Fruit fly (Drosophila melanogaster) whole organism, embryonic: ENCODE results near the gene Cpr67Fb.

Experiments used
- Atf6 ChIP-seq: fragments of 200-800 bp; sonication (Bioruptor generic); IDR thresholded peaks from 2 replicates; pipeline ENCODE4 v1.3.6; 2022; ENCODE audit warnings: missing biosample characterization, missing genetic modification characterization
- Awh ChIP-seq: fragments of 200-800 bp; sonication (Bioruptor generic); IDR thresholded peaks from 2 replicates; pipeline ENCODE4, ENCODE4 v1.3.6; 2022; ENCODE audit warnings: missing biosample characterization, missing genetic modification characterization
- Bgb ChIP-seq: fragments of 200-800 bp; sonication (Bioruptor generic); IDR thresholded peaks from 2 replicates; pipeline ENCODE4 v1.3.6; 2022; ENCODE audit warnings: missing biosample characterization, missing genetic modification characterization; ENCODE audit not compliant: partially characterized antibody
- CG10267 ChIP-seq: fragments of 200-800 bp; sonication (Bioruptor generic); optimal IDR thresholded peaks from 2 replicates; lab custom pipeline; 2018; ENCODE audit warnings: missing biosample characterization, mild to moderate bottlenecking, missing genetic modification characterization, moderate library complexity
- CG11093 ChIP-seq: fragments of 200-800 bp; sonication (Bioruptor generic); IDR thresholded peaks from 3 replicates; pipeline ENCODE4 v1.3.6; 2022; ENCODE audit warnings: missing biosample characterization, missing genetic modification characterization
- CG12219 ChIP-seq: fragments of 200-800 bp; sonication (Bioruptor generic); optimal IDR thresholded peaks from 3 replicates; lab custom pipeline; 2018; ENCODE audit warnings: missing biosample characterization, mild to moderate bottlenecking, missing genetic modification characterization
- CG12659 ChIP-seq: fragments of 200-800 bp; sonication (Bioruptor generic); optimal IDR thresholded peaks from 3 replicates; lab custom pipeline; 2017; ENCODE audit warnings: mild to moderate bottlenecking, missing biosample characterization, missing genetic modification reagents, missing genetic modification characterization
- CG13424 ChIP-seq: fragments of 200-800 bp; sonication (Bioruptor generic); optimal IDR thresholded peaks from 2 replicates; lab custom pipeline; 2019; ENCODE audit warnings: missing biosample characterization, mild to moderate bottlenecking, missing genetic modification characterization, moderate library complexity
- CG14667 ChIP-seq: fragments of 200-800 bp; sonication (Bioruptor generic); IDR thresholded peaks from 2 replicates; pipeline ENCODE4 v1.3.6; 2022; ENCODE audit warnings: missing biosample characterization, missing genetic modification characterization
- CG15269 ChIP-seq: fragments of 200-800 bp; sonication (Bioruptor generic); optimal IDR thresholded peaks from 2 replicates; lab custom pipeline; 2018; ENCODE audit warnings: missing biosample characterization, mild to moderate bottlenecking, missing genetic modification characterization, moderate library complexity
- CG17186 ChIP-seq: fragments of 200-800 bp; sonication (Bioruptor generic); optimal IDR thresholded peaks from 3 replicates; lab custom pipeline; 2017; ENCODE audit warnings: missing biosample characterization, missing genetic modification reagents, missing genetic modification characterization
- CG17612 ChIP-seq: fragments of 200-800 bp; sonication (Bioruptor generic); IDR thresholded peaks from 2 replicates; pipeline ENCODE4 v1.3.6; 2022; ENCODE audit warnings: missing biosample characterization, missing genetic modification characterization
- CG32532 ChIP-seq: fragments of 200-800 bp; sonication (Bioruptor generic); IDR thresholded peaks from 2 replicates; pipeline ENCODE4 v1.3.6; 2022; ENCODE audit warnings: missing biosample characterization, missing genetic modification characterization
- CG3847 ChIP-seq: fragments of 200-800 bp; sonication (Bioruptor generic); IDR thresholded peaks from 2 replicates; pipeline ENCODE4 v1.3.6; 2022; ENCODE audit warnings: missing biosample characterization, missing genetic modification characterization
- CG4328 ChIP-seq: fragments of 200-800 bp; sonication (Bioruptor generic); optimal IDR thresholded peaks from 3 replicates; lab custom pipeline; 2017; ENCODE audit warnings: missing biosample characterization, missing genetic modification reagents, missing genetic modification characterization
- CG4360 ChIP-seq: fragments of 200-800 bp; sonication (Bioruptor generic); IDR thresholded peaks from 2 replicates; pipeline ENCODE4 v1.3.6; 2022; ENCODE audit warnings: missing biosample characterization, missing genetic modification characterization
- CG43689 ChIP-seq: fragments of 200-800 bp; sonication (Bioruptor generic); IDR thresholded peaks from 2 replicates; pipeline ENCODE4 v1.3.6; 2022; ENCODE audit warnings: missing biosample characterization, missing genetic modification characterization
- CG4730 ChIP-seq: fragments of 200-800 bp; sonication (Bioruptor generic); IDR thresholded peaks from 2 replicates; pipeline ENCODE4 v1.3.6; 2022; ENCODE audit warnings: missing biosample characterization, missing genetic modification characterization
- CG7987 ChIP-seq: fragments of 200-800 bp; sonication (Bioruptor generic); optimal IDR thresholded peaks from 2 replicates; lab custom pipeline; 2018; ENCODE audit warnings: missing biosample characterization, mild to moderate bottlenecking, missing genetic modification characterization, moderate library complexity
- CG8089 ChIP-seq: fragments of 200-800 bp; sonication (Bioruptor generic); optimal IDR thresholded peaks from 3 replicates; lab custom pipeline; 2016; ENCODE audit warnings: missing biosample characterization, missing genetic modification characterization
- CG9797 ChIP-seq: fragments of 200-800 bp; sonication (Bioruptor generic); optimal IDR thresholded peaks from 3 replicates; lab custom pipeline; 2018; ENCODE audit warnings: missing biosample characterization, mild to moderate bottlenecking, missing genetic modification characterization
- Ets65A ChIP-seq: fragments of 200-800 bp; sonication (Bioruptor generic); peaks from one replicate; lab custom pipeline; 2016; ENCODE audit warnings: missing biosample characterization, missing genetic modification characterization
- Ets97D ChIP-seq: fragments of 200-800 bp; sonication (Bioruptor generic); optimal IDR thresholded peaks from 3 replicates; lab custom pipeline; 2016; ENCODE audit warnings: missing biosample characterization, missing genetic modification characterization
- Gug ChIP-seq: fragments of 200-800 bp; sonication (Bioruptor generic); IDR thresholded peaks from 4 replicates; pipeline ENCODE4 v1.3.6; 2022; ENCODE audit warnings: missing biosample characterization, missing genetic modification characterization
- HHEX ChIP-seq: fragments of 200-800 bp; sonication (Bioruptor generic); optimal IDR thresholded peaks from 3 replicates; lab custom pipeline; 2017; ENCODE audit warnings: missing biosample characterization, mild to moderate bottlenecking, missing genetic modification characterization, missing genetic modification reagents
- HmgZ ChIP-seq: fragments of 200-800 bp; sonication (Bioruptor generic); optimal IDR thresholded peaks from 2 replicates; lab custom pipeline; 2018; ENCODE audit warnings: missing biosample characterization, mild to moderate bottlenecking, missing genetic modification characterization
- MESR4 ChIP-seq: fragments of 200-800 bp; sonication (Bioruptor generic); optimal IDR thresholded peaks from 2 replicates; lab custom pipeline; 2018; ENCODE audit warnings: missing biosample characterization, mild to moderate bottlenecking, missing genetic modification characterization, moderate library complexity
- NC2α ChIP-seq: fragments of 200-800 bp; sonication (Bioruptor generic); optimal IDR thresholded peaks from 2 replicates; lab custom pipeline; 2016; ENCODE audit warnings: missing biosample characterization, missing genetic modification characterization
- Optix ChIP-seq: fragments of 200-800 bp; sonication (Bioruptor generic); IDR thresholded peaks from 3 replicates; pipeline ENCODE4 v1.3.6; 2022; ENCODE audit warnings: missing biosample characterization, missing genetic modification characterization
- Scr ChIP-seq: fragments of 200-800 bp; sonication (Bioruptor generic); IDR thresholded peaks from 2 replicates; pipeline ENCODE4 v1.3.6; 2022; ENCODE audit warnings: missing biosample characterization, missing genetic modification characterization; ENCODE audit not compliant: partially characterized antibody
- TFAM ChIP-seq: fragments of 200-800 bp; sonication (Bioruptor generic); optimal IDR thresholded peaks from 2 replicates; lab custom pipeline; 2017; ENCODE audit warnings: missing biosample characterization, missing genetic modification characterization, inconsistent platforms
- Vsx1 ChIP-seq: fragments of 200-800 bp; sonication (Bioruptor generic); optimal IDR thresholded peaks from 2 replicates; lab custom pipeline; 2017; ENCODE audit warnings: missing biosample characterization, mild to moderate bottlenecking, missing genetic modification characterization, missing genetic modification reagents
- amos ChIP-seq: fragments of 200-800 bp; sonication (Bioruptor generic); IDR thresholded peaks from 2 replicates; pipeline ENCODE4 v1.3.6; 2022; ENCODE audit warnings: missing biosample characterization, missing genetic modification characterization; ENCODE audit not compliant: partially characterized antibody
- ase ChIP-seq: fragments of 200-800 bp; sonication (Bioruptor generic); IDR thresholded peaks from 3 replicates; pipeline ENCODE4 v1.3.6; 2022; ENCODE audit warnings: missing biosample characterization, missing genetic modification characterization
- cad ChIP-seq: fragments of >200 bp; optimal IDR thresholded peaks from 2 replicates; lab custom pipeline; 2017; ENCODE audit warnings: missing biosample characterization, missing genetic modification characterization
- dmrt99B ChIP-seq: fragments of 200-800 bp; sonication (Bioruptor generic); optimal IDR thresholded peaks from 2 replicates; lab custom pipeline; 2018; ENCODE audit warnings: missing biosample characterization, mild to moderate bottlenecking, missing genetic modification characterization, moderate library complexity
- gce ChIP-seq: fragments of 200-800 bp; sonication (Bioruptor generic); IDR thresholded peaks from 3 replicates; pipeline ENCODE4 v1.3.6; 2022; ENCODE audit warnings: missing biosample characterization, missing genetic modification characterization
- gfzf ChIP-seq: fragments of 200-800 bp; sonication (Bioruptor generic); optimal IDR thresholded peaks from 2 replicates; lab custom pipeline; 2016; ENCODE audit warnings: missing biosample characterization, mild to moderate bottlenecking, missing genetic modification characterization, moderate library complexity
- jumu ChIP-seq: fragments of 200-800 bp; sonication (Bioruptor generic); optimal IDR thresholded peaks from 3 replicates; lab custom pipeline; 2016; ENCODE audit warnings: missing biosample characterization, missing genetic modification characterization
- mirr ChIP-seq: fragments of 200-800 bp; sonication (Bioruptor generic); optimal IDR thresholded peaks from 3 replicates; lab custom pipeline; 2018; ENCODE audit warnings: missing biosample characterization, mild to moderate bottlenecking, missing genetic modification characterization
- mld ChIP-seq: fragments of 200-800 bp; sonication (Bioruptor generic); IDR thresholded peaks from 3 replicates; pipeline ENCODE4 v1.3.6; 2022; ENCODE audit warnings: missing biosample characterization, missing genetic modification characterization; ENCODE audit not compliant: partially characterized antibody
- oc ChIP-seq: fragments of 200-800 bp; sonication (Bioruptor generic); optimal IDR thresholded peaks from 2 replicates; lab custom pipeline; 2018; ENCODE audit warnings: missing biosample characterization, mild to moderate bottlenecking, missing genetic modification characterization, moderate library complexity
- pan ChIP-seq, 4 experiments: fragments of >200 bp in 3 of 4; fragments of 200-800 bp in 1 of 4; sonication (Bioruptor generic) in 1 of 4; optimal IDR thresholded peaks in 3 of 4; IDR thresholded peaks in 1 of 4; 2 replicates each; pipeline versions ENCODE4 v1.3.6 to Lab custom; 2017 to 2022; ENCODE audit warnings: missing biosample characterization in 2 of 4, missing genetic modification characterization in 2 of 4, mixed read lengths in 1 of 4
- pzg ChIP-seq: fragments of 200-800 bp; sonication (Bioruptor generic); optimal IDR thresholded peaks from 3 replicates; lab custom pipeline; 2018; ENCODE audit warnings: missing biosample characterization, mild to moderate bottlenecking, missing genetic modification characterization, moderate library complexity
- scrt ChIP-seq: fragments of 200-800 bp; sonication (Bioruptor generic); optimal IDR thresholded peaks from 2 replicates; lab custom pipeline; 2018; ENCODE audit warnings: missing biosample characterization, mild to moderate bottlenecking, missing genetic modification characterization, moderate library complexity
- sens-2 ChIP-seq: fragments of 200-800 bp; sonication (Bioruptor generic); IDR thresholded peaks from 2 replicates; pipeline ENCODE4 v1.3.6; 2022; ENCODE audit warnings: missing biosample characterization, missing genetic modification characterization
- stwl ChIP-seq: fragments of 200-800 bp; sonication (Bioruptor generic); optimal IDR thresholded peaks from 3 replicates; lab custom pipeline; 2018; ENCODE audit warnings: missing biosample characterization, mild to moderate bottlenecking, missing genetic modification characterization, moderate library complexity
- sug ChIP-seq: fragments of 200-800 bp; optimal IDR thresholded peaks from 2 replicates; lab custom pipeline; 2019; ENCODE audit warnings: missing biosample characterization, mild to moderate bottlenecking, missing genetic modification characterization, moderate library complexity
- zfh1 ChIP-seq: fragments of 200-800 bp; sonication (Bioruptor generic); IDR thresholded peaks from 3 replicates; pipeline ENCODE4 v1.3.6; 2022; ENCODE audit warnings: missing biosample characterization, missing genetic modification characterization

The Cpr67Fb gene

DNA sequence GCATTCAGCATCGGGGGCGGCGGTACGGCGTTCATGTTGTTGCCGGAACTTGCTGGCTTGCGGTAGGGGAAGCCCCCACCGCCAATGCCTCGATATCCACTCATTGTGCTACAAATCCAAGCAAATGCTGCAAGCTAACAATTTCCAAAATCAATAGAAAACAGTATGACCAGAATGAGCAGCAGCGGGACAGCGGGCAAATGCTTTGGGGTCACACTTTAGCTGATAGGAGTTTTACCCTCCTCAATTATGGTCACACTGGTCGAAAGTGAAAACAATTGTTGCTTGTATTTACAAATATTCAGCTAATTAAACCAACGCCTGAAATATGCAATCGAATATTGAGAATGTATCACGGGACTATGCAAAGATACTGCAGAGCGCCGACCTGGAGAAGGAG is 15.1 kb upstream of the Cpr67Fb start, which contains the start of the genes CG6418 and Blos4 (continued):
- TF ChIP-seq Bgb (GFP tag; lab: Robert Waterston, UW) (peak; percentile 56), cad (GFP tag; lab: Kevin White, UChicago) (no peak), CG12659 (peak; percentile 64), TFAM (GFP tag; lab: Kevin White, UChicago) (no peak), CG4360 (GFP tag; lab: Robert Waterston, UW) (no peak), NC2α (GFP tag; lab: Kevin White, UChicago) (no peak), CG13424 (tag; lab: Kevin White, UChicago) (no peak), CG32532 (GFP tag; lab: Robert Waterston, UW) (no peak), CG12219 (GFP tag; lab: Kevin White, UChicago) (no peak), scrt (GFP tag; lab: Kevin White, UChicago) (peak; percentile 85), CG43689 (GFP tag; lab: Robert Waterston, UW) (no peak), CG15269 (tag; lab: Kevin White, UChicago) (no peak), Ets65A (no peak), mld (no peak), Awh (GFP tag; lab: Robert Waterston, UW) (0 out of 2 replicates have a peak, but pooled peaks have one; percentile 7), HHEX (GFP tag; lab: Kevin White, UChicago) (no peak), Ets97D (GFP tag; lab: Kevin White, UChicago) (peak; percentile 5), CG7987 (GFP tag; lab: Kevin White, UChicago) (no peak), Scr (GFP tag; lab: Robert Waterston, UW) (peak; percentile 46; the same call in 1 of the 2 replicates), amos (peak; percentile 44; the same call in 1 of the 2 replicates), gce (GFP tag; lab: Robert Waterston, UW) (no peak), sens-2 (GFP tag; lab: Robert Waterston, UW) (no peak), sug (tag; lab: Kevin White, UChicago) (no peak), CG4328 (no peak), CG17186 (GFP tag; lab: Kevin White, UChicago) (peak; percentile 5), HmgZ (peak; percentile 46), jumu (GFP tag; lab: Kevin White, UChicago) (peak; percentile 2), dmrt99B (tag; lab: Kevin White, UChicago) (no peak), CG8089 (GFP tag; lab: Kevin White, UChicago) (no peak), CG10267 (tag; lab: Kevin White, UChicago) (peak; percentile 3), mirr (GFP tag; lab: Kevin White, UChicago) (no peak), ase (no peak), zfh1 (GFP tag; lab: Robert Waterston, UW) (no peak; the same call in 2 of the 3 replicates), Vsx1 (peak; percentile 88), oc (tag; lab: Kevin White, UChicago) (no peak), Gug (GFP tag; lab: Robert Waterston, UW) (no peak)

DNA sequence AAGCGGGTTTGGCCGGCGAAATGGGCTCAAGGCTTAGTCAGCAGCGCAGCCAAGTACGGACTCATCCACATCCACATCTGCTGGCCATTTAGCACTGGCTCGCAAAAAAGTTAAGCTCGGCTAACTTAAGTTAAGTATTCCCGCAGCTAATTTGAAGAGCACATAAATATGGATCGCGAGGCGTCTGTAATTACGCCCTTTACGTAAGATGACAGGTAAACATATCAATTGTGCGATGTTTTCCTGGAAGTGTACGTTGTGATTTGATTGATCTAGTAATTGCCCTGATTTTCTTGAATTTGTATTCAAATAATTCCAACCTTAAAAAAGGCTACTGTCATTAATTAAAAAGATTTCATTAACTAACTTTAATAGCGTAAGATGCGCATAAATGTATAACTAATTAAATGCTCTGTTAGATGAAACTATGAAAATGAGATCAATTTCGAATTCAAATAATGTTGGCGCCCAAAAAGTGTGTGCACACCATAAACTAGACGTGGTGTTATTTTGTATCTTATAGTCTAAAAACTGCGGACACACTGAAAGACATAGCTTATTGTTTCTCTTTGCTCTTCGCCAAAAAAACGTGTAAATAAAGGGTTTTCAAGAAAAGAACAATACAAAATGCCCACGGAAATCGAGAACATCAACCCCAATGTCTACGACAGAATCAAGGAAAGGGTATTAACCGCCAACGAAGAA is 11.5 kb upstream of the Cpr67Fb start, which contains the start of the genes CG6409 and galla-2:
TSS of gene CG6409 (minus strand) at position 51 of the 705 bp plus-strand sequence.
TSS of gene galla-2 (plus strand) at position 555 of the 705 bp plus-strand sequence.
- TF ChIP-seq MESR4 (GFP tag; lab: Kevin White, UChicago) (peak; percentile 24), Atf6 (GFP tag; lab: Robert Waterston, UW) (no peak), Vsx1 (peak; percentile 1), stwl (tag; lab: Kevin White, UChicago) (peak; percentile 87), CG3847 (GFP tag; lab: Robert Waterston, UW) (peak; percentile 33; the same call in 1 of the 2 replicates), CG14667 (no peak), gfzf (GFP tag; lab: Kevin White, UChicago) (peak; percentile 81), pzg (GFP tag; lab: Kevin White, UChicago) (peak; percentile 70), oc (tag; lab: Kevin White, UChicago) (no peak), CG17612 (GFP tag; lab: Robert Waterston, UW) (no peak), scrt (GFP tag; lab: Kevin White, UChicago) (peak; percentile 36), CG11093 (GFP tag; lab: Robert Waterston, UW) (no peak), pan (optimal IDR thresholded peaks at IDR 0.05; lab: Kevin White, UChicago) (no peak), pan (GFP tag; optimal IDR thresholded peaks at IDR 0.05 in 1 of 2, IDR thresholded peaks at IDR 0.05 in 1 of 2) (peak in 1 of 2 experiments; percentile 18), CG4730 (GFP tag; lab: Robert Waterston, UW) (no peak), Optix (GFP tag; lab: Robert Waterston, UW) (no peak), Scr (GFP tag; lab: Robert Waterston, UW) (0 out of 2 replicates have a peak, but pooled peaks have one; percentile 10), CG9797 (peak; percentile 41)
